Fruit fly (Drosophila melanogaster): ENCODE results near the gene Nf-YA.

- TF ChIP-seq CG8159 (tag; optimal IDR thresholded peaks at IDR 0.05) = no peak
- TF ChIP-seq EcR (GFP tag; optimal IDR thresholded peaks at IDR 0.05) = no peak
- no peak for TF ChIP-seq CG14655 (GFP tag; optimal IDR thresholded peaks at IDR 0.05)
- no peak for TF ChIP-seq D1 (tag; optimal IDR thresholded peaks at IDR 0.05)
- TF ChIP-seq CG17806 (tag; optimal IDR thresholded peaks at IDR 0.05) = no peak
These were observed 39.7 kb downstream of the Nf-YA start, which contains the start of gene eIF4E1 for dm6 chr3L:9402157-9402890.

All from whole organism, pupa.